ENCODE assay signal across 5 worm cellular contexts in genomic region chrV:14830267-14831175, ce11.
TF ChIP-seq lines count a peak whose summit lies in the region.

No protein-coding gene starts in this region.

TF ChIP-seq in whole organism, L1 larva, 84 proteins besides CTCF, POLR2A, EP300 and RAD21:
- no peak for TF ChIP-seq lin-39 (tag; optimal IDR thresholded peaks at IDR 0.05; lab: Kevin White, UChicago)
- TF ChIP-seq rnt-1 (tag; optimal IDR thresholded peaks at IDR 0.05; lab: Kevin White, UChicago): peak; percentile 18
- no peak for TF ChIP-seq nhr-77 (tag; optimal IDR thresholded peaks at IDR 0.05; lab: Kevin White, UChicago)
- TF ChIP-seq C04F5.9 (tag; optimal IDR thresholded peaks at IDR 0.05; lab: Kevin White, UChicago): no peak
- no peak for TF ChIP-seq lsy-2 (tag; optimal IDR thresholded peaks at IDR 0.05; lab: Kevin White, UChicago)
- TF ChIP-seq lin-14 (GFP tag; optimal IDR thresholded peaks at IDR 0.05; lab: Kevin White, UChicago): peak; percentile 64
- TF ChIP-seq pag-3 (tag; optimal IDR thresholded peaks at IDR 0.05; lab: Kevin White, UChicago; ENCODE audit: borderline replicate concordance, insufficient read depth): no peak
- no peak for TF ChIP-seq F16B12.6 (tag; optimal IDR thresholded peaks at IDR 0.05; lab: Kevin White, UChicago)
- TF ChIP-seq nhr-90 (tag; optimal IDR thresholded peaks at IDR 0.05; lab: Kevin White, UChicago; ENCODE audit: poor library complexity): peak; percentile 19
- peak in 1 of 2 experiments; percentile 3 for TF ChIP-seq efl-1 (optimal IDR thresholded peaks at IDR 0.05; lab: Kevin White, UChicago)
- TF ChIP-seq efl-1 (GFP tag; optimal IDR thresholded peaks at IDR 0.05 in 1 of 2; lab: Kevin White, UChicago): peak in 1 of 2 experiments; percentile 93
- no peak for TF ChIP-seq ets-5 (GFP tag; IDR thresholded peaks at IDR 0.05; lab: Robert Waterston, UW)
- TF ChIP-seq elt-2 (tag; optimal IDR thresholded peaks at IDR 0.05; lab: Kevin White, UChicago): peak; percentile 84
- no peak for TF ChIP-seq dsc-1 (tag; optimal IDR thresholded peaks at IDR 0.05; lab: Kevin White, UChicago)

TF ChIP-seq in whole organism, L3 larva, 47 proteins besides CTCF, POLR2A, EP300 and RAD21:
- TF ChIP-seq snpc-4 (tag; optimal IDR thresholded peaks at IDR 0.05; lab: Kevin White, UChicago) (peak; percentile 24), pqm-1 (tag; optimal IDR thresholded peaks at IDR 0.05; lab: Kevin White, UChicago) (peak; percentile 92), elt-2 (tag; optimal IDR thresholded peaks at IDR 0.05; lab: Kevin White, UChicago) (peak; percentile 96), elt-3 (tag; optimal IDR thresholded peaks at IDR 0.05; lab: Kevin White, UChicago) (no peak), ceh-28 (tag; optimal IDR thresholded peaks at IDR 0.05; lab: Kevin White, UChicago) (no peak), hmg-11 (tag; optimal IDR thresholded peaks at IDR 0.05; lab: Kevin White, UChicago) (no peak), pha-4 (tag; optimal IDR thresholded peaks at IDR 0.05; lab: Kevin White, UChicago) (peak; percentile 44), fos-1 (tag; optimal IDR thresholded peaks at IDR 0.05; lab: Kevin White, UChicago) (no peak), nhr-25 (tag; optimal IDR thresholded peaks at IDR 0.05; lab: Kevin White, UChicago) (peak; percentile 48), ama-1 (optimal IDR thresholded peaks at IDR 0.05; lab: Kevin White, UChicago) (no peak), nhr-23 (tag; optimal IDR thresholded peaks at IDR 0.05; lab: Kevin White, UChicago) (peak; percentile 39), nhr-43 (tag; optimal IDR thresholded peaks at IDR 0.05; lab: Kevin White, UChicago; ENCODE audit: poor library complexity, severe bottlenecking) (peak; percentile 5), skn-1 (tag; optimal IDR thresholded peaks at IDR 0.05; lab: Kevin White, UChicago) (no peak), jun-1 (tag; optimal IDR thresholded peaks at IDR 0.05; lab: Kevin White, UChicago) (peak; percentile 8), lin-39 (tag; optimal IDR thresholded peaks at IDR 0.05; lab: Kevin White, UChicago) (peak; percentile 17)

TF ChIP-seq in whole organism, early embryonic, 17 proteins besides CTCF, POLR2A, EP300 and RAD21:
- TF ChIP-seq hmg-4 (GFP tag; optimal IDR thresholded peaks at IDR 0.05; lab: Kevin White, UChicago): peak; percentile 48
- TF ChIP-seq aly-1 (tag; optimal IDR thresholded peaks at IDR 0.05; lab: Kevin White, UChicago): peak; percentile 29
- peak; percentile 19 for TF ChIP-seq B0310.2 (tag; optimal IDR thresholded peaks at IDR 0.05; lab: Kevin White, UChicago)
- TF ChIP-seq ceh-36 (tag; optimal IDR thresholded peaks at IDR 0.05; lab: Kevin White, UChicago): no peak

TF ChIP-seq in whole organism, midembryonic, 9 proteins besides CTCF, POLR2A, EP300 and RAD21:
- TF ChIP-seq flt-1 (GFP tag; IDR thresholded peaks at IDR 0.05; lab: Robert Waterston, UW) (0 out of 2 replicates have a peak, but pooled peaks have one; percentile 33), T22C8.4 (GFP tag; IDR thresholded peaks at IDR 0.05; lab: Robert Waterston, UW) (no peak), ztf-29 (GFP tag; IDR thresholded peaks at IDR 0.05; lab: Robert Waterston, UW) (0 out of 2 replicates have a peak, but pooled peaks have one; percentile 5), tab-1 (GFP tag; IDR thresholded peaks at IDR 0.05; lab: Robert Waterston, UW) (no peak), ztf-23 (GFP tag; IDR thresholded peaks at IDR 0.05; lab: Robert Waterston, UW) (no peak)

TF ChIP-seq in whole organism, young adult, 124 proteins besides CTCF, POLR2A, EP300 and RAD21 (continues in another document):
- TF ChIP-seq tbx-9 (tag; optimal IDR thresholded peaks at IDR 0.05; lab: Kevin White, UChicago; ENCODE audit: borderline replicate concordance): no peak
- TF ChIP-seq F57C9.4 (tag; optimal IDR thresholded peaks at IDR 0.05; lab: Kevin White, UChicago): no peak
- TF ChIP-seq snpc-1.1 (tag; optimal IDR thresholded peaks at IDR 0.05; lab: Kevin White, UChicago; ENCODE audit: insufficient read depth): no peak
- TF ChIP-seq F33H1.4 (GFP tag; IDR thresholded peaks at IDR 0.05; lab: Robert Waterston, UW): no peak
- TF ChIP-seq attf-6 (GFP tag; IDR thresholded peaks at IDR 0.05; lab: Robert Waterston, UW): no peak
- no peak for TF ChIP-seq B0261.1 (tag; optimal IDR thresholded peaks at IDR 0.05; lab: Kevin White, UChicago)
- TF ChIP-seq rec-8 (tag; optimal IDR thresholded peaks at IDR 0.05; lab: Kevin White, UChicago): no peak
- TF ChIP-seq dpl-1 (GFP tag; optimal IDR thresholded peaks at IDR 0.05; lab: Kevin White, UChicago): no peak
- TF ChIP-seq hrde-1 (tag; optimal IDR thresholded peaks at IDR 0.05; lab: Kevin White, UChicago; ENCODE audit: borderline replicate concordance): no peak
- TF ChIP-seq ceh-91 (GFP tag; IDR thresholded peaks at IDR 0.05; lab: Robert Waterston, UW): no peak
- TF ChIP-seq Y67H2A.10 (GFP tag; conservative IDR thresholded peaks at IDR 0.05; lab: Robert Waterston, UW): no peak
- TF ChIP-seq F39B2.1 (GFP tag; IDR thresholded peaks at IDR 0.05; lab: Robert Waterston, UW): no peak
- TF ChIP-seq F37B4.10 (GFP tag; IDR thresholded peaks at IDR 0.05; lab: Robert Waterston, UW): no peak
- no peak for TF ChIP-seq ccch-3 (GFP tag; optimal IDR thresholded peaks at IDR 0.05; lab: Kevin White, UChicago)
- no peak for TF ChIP-seq ztf-28 (GFP tag; IDR thresholded peaks at IDR 0.05; lab: Robert Waterston, UW)
- no peak for TF ChIP-seq him-1 (tag; optimal IDR thresholded peaks at IDR 0.05; lab: Kevin White, UChicago)
- TF ChIP-seq dpff-1 (tag; optimal IDR thresholded peaks at IDR 0.05; lab: Kevin White, UChicago): no peak
- TF ChIP-seq ceh-40 (GFP tag; IDR thresholded peaks at IDR 0.05; lab: Robert Waterston, UW): no peak
- TF ChIP-seq hmg-1.2 (GFP tag; IDR thresholded peaks at IDR 0.05; lab: Robert Waterston, UW): peak; percentile 49; the same call in 1 of the 2 replicates
- no peak for TF ChIP-seq cebp-1 (GFP tag; IDR thresholded peaks at IDR 0.05; lab: Robert Waterston, UW)
- TF ChIP-seq cebp-1 (tag; optimal IDR thresholded peaks at IDR 0.05; lab: Kevin White, UChicago): no peak
- no peak for TF ChIP-seq nfya-2 (GFP tag; IDR thresholded peaks at IDR 0.05; lab: Robert Waterston, UW)
- TF ChIP-seq hlh-12 (tag; optimal IDR thresholded peaks at IDR 0.05; lab: Kevin White, UChicago): no peak
- TF ChIP-seq hsf-1 (GFP tag; IDR thresholded peaks at IDR 0.05; lab: Robert Waterston, UW): no peak
- TF ChIP-seq lin-54 (GFP tag; optimal IDR thresholded peaks at IDR 0.05; lab: Kevin White, UChicago): no peak
- no peak for TF ChIP-seq madf-6 (GFP tag; IDR thresholded peaks at IDR 0.05; lab: Robert Waterston, UW)
- TF ChIP-seq B0336.3 (GFP tag; IDR thresholded peaks at IDR 0.05; lab: Robert Waterston, UW): peak; percentile 13; the same call in 1 of the 2 replicates
- TF ChIP-seq bed-2 (GFP tag; IDR thresholded peaks at IDR 0.05; lab: Robert Waterston, UW): 0 out of 2 replicates have a peak, but pooled peaks have one; percentile 19
- no peak for TF ChIP-seq B0035.1 (tag; optimal IDR thresholded peaks at IDR 0.05; lab: Kevin White, UChicago)
- TF ChIP-seq ets-4 (GFP tag; optimal IDR thresholded peaks at IDR 0.05; lab: Kevin White, UChicago): no peak
- no peak for TF ChIP-seq mes-4 (tag; optimal IDR thresholded peaks at IDR 0.05; lab: Kevin White, UChicago)
- TF ChIP-seq K12H6.12 (tag; optimal IDR thresholded peaks at IDR 0.05; lab: Kevin White, UChicago): peak; percentile 3
- no peak for TF ChIP-seq tbp1 (GFP tag; optimal IDR thresholded peaks at IDR 0.05; lab: Kevin White, UChicago)
- TF ChIP-seq unc-62 (GFP tag; optimal IDR thresholded peaks at IDR 0.05; lab: Kevin White, UChicago): no peak
- TF ChIP-seq unc-130 (GFP tag; optimal IDR thresholded peaks at IDR 0.05; lab: Kevin White, UChicago): no peak
- no peak for TF ChIP-seq cebp-2 (GFP tag; IDR thresholded peaks at IDR 0.05; lab: Robert Waterston, UW)
- TF ChIP-seq C17E4.6 (GFP tag; IDR thresholded peaks at IDR 0.05; lab: Robert Waterston, UW): no peak
- no peak for TF ChIP-seq ztf-26 (tag; optimal IDR thresholded peaks at IDR 0.05; lab: Kevin White, UChicago)
- no peak for TF ChIP-seq ztf-18 (tag; optimal IDR thresholded peaks at IDR 0.05; lab: Kevin White, UChicago)
- no peak for TF ChIP-seq T07F8.4 (tag; optimal IDR thresholded peaks at IDR 0.05; lab: Kevin White, UChicago)
- 0 out of 2 replicates have a peak, but pooled peaks have one; percentile 21 for TF ChIP-seq rcor-1 (GFP tag; IDR thresholded peaks at IDR 0.05; lab: Robert Waterston, UW)
- TF ChIP-seq Y53F4B.3 (GFP tag; IDR thresholded peaks at IDR 0.05; lab: Robert Waterston, UW): no peak
- no peak for TF ChIP-seq hmg-20 (GFP tag; IDR thresholded peaks at IDR 0.05; lab: Robert Waterston, UW)
- no peak for TF ChIP-seq ceh-79 (tag; optimal IDR thresholded peaks at IDR 0.05; lab: Kevin White, UChicago)
- no peak for TF ChIP-seq nhr-120 (GFP tag; IDR thresholded peaks at IDR 0.05; lab: Robert Waterston, UW)
- TF ChIP-seq nhr-80 (tag; optimal IDR thresholded peaks at IDR 0.05; lab: Kevin White, UChicago): peak; percentile 53
- TF ChIP-seq lin-40 (tag; optimal IDR thresholded peaks at IDR 0.05; lab: Kevin White, UChicago): no peak
- peak; percentile 93 for TF ChIP-seq zfh-2 (GFP tag; conservative IDR thresholded peaks at IDR 0.05; lab: Robert Waterston, UW)
- TF ChIP-seq Y56A3A.18 (GFP tag; IDR thresholded peaks at IDR 0.05; lab: Robert Waterston, UW): no peak
- TF ChIP-seq ceh-58 (GFP tag; IDR thresholded peaks at IDR 0.05; lab: Robert Waterston, UW): no peak
- TF ChIP-seq tlf-1 (GFP tag; optimal IDR thresholded peaks at IDR 0.05; lab: Kevin White, UChicago): no peak
- no peak for TF ChIP-seq zim-3 (tag; optimal IDR thresholded peaks at IDR 0.05; lab: Kevin White, UChicago)
- TF ChIP-seq aptf-3 (GFP tag; IDR thresholded peaks at IDR 0.05; lab: Robert Waterston, UW): no peak
- no peak for TF ChIP-seq egrh-3 (GFP tag; IDR thresholded peaks at IDR 0.05; lab: Robert Waterston, UW)
- TF ChIP-seq rpc-1 (optimal IDR thresholded peaks at IDR 0.05; lab: Kevin White, UChicago): no peak
- no peak for TF ChIP-seq rpc-1 (tag; optimal IDR thresholded peaks at IDR 0.05; lab: Kevin White, UChicago)
- no peak for TF ChIP-seq lsy-27 (tag; optimal IDR thresholded peaks at IDR 0.05; lab: Kevin White, UChicago; ENCODE audit: borderline replicate concordance, insufficient read depth)
- TF ChIP-seq ztf-25 (GFP tag; IDR thresholded peaks at IDR 0.05; lab: Robert Waterston, UW): no peak
- TF ChIP-seq snpc-3.4 (tag; optimal IDR thresholded peaks at IDR 0.05; lab: Kevin White, UChicago): no peak
- 0 out of 2 replicates have a peak, but pooled peaks have one; percentile 13 for TF ChIP-seq lin-26 (GFP tag; IDR thresholded peaks at IDR 0.05; lab: Robert Waterston, UW)

Comparison
In these comparisons a context has a peak if more than half of its experiments do, and no peak if none do; other contexts are left out.
1. Of the 8 proteins assayed by ChIP-seq in both whole organism, young adult and whole organism, L1 larva: peak only in whole organism, young adult: none; only in whole organism, L1 larva: nhr-90; in both: none; in neither: 6; mixed calls (peak in some experiments, not most) for 1.